Worm (Caenorhabditis elegans): Measurements from ENCODE around the gene irld-4.
A peak's percentile ranks its signal among the peaks of the same experiment; 100 is the strongest.

The irld-4 gene

ce11 chrIV:14622109-14622508 lies 10.8 kb upstream of the irld-4 start (continued):
- TF ChIP-seq skn-1 (tag; optimal IDR thresholded peaks at IDR 0.05) (no peak), aly-2 (tag; optimal IDR thresholded peaks at IDR 0.05) (no peak), efl-3 (GFP tag; optimal IDR thresholded peaks at IDR 0.05) (no peak), sup-37 (GFP tag; optimal IDR thresholded peaks at IDR 0.05) (no peak), snpc-4 (tag; optimal IDR thresholded peaks at IDR 0.05) (no peak), C16A3.4 (tag; optimal IDR thresholded peaks at IDR 0.05) (no peak), sox-4 (tag; optimal IDR thresholded peaks at IDR 0.05) (peak; percentile 47), mab-9 (GFP tag; IDR thresholded peaks at IDR 0.05) (no peak), ceh-82 (tag; optimal IDR thresholded peaks at IDR 0.05) (peak in 1 of 3 experiments; percentile 58), hlh-4 (tag; optimal IDR thresholded peaks at IDR 0.05) (peak; percentile 88), ceh-63 (GFP tag; optimal IDR thresholded peaks at IDR 0.05) (no peak), nhr-12 (tag; optimal IDR thresholded peaks at IDR 0.05) (no peak), nhr-71 (tag; optimal IDR thresholded peaks at IDR 0.05) (peak; percentile 85), pax-3 (tag; optimal IDR thresholded peaks at IDR 0.05) (no peak), ama-1 (optimal IDR thresholded peaks at IDR 0.05) (no peak), pqm-1 (tag; optimal IDR thresholded peaks at IDR 0.05) (no peak), lin-39 (tag; optimal IDR thresholded peaks at IDR 0.05) (no peak), ets-5 (GFP tag; IDR thresholded peaks at IDR 0.05) (no peak), ceh-90 (tag; optimal IDR thresholded peaks at IDR 0.05) (no peak), unc-86 (tag; optimal IDR thresholded peaks at IDR 0.05) (peak; percentile 44), lir-3 (tag; optimal IDR thresholded peaks at IDR 0.05; ENCODE audit: poor library complexity) (no peak), irx-1 (tag; optimal IDR thresholded peaks at IDR 0.05) (no peak), ceh-8 (GFP tag; optimal IDR thresholded peaks at IDR 0.05) (no peak), zag-1 (tag; optimal IDR thresholded peaks at IDR 0.05) (no peak), zip-4 (GFP tag; optimal IDR thresholded peaks at IDR 0.05) (no peak), fos-1 (tag; optimal IDR thresholded peaks at IDR 0.05) (no peak), nhr-19 (GFP tag; conservative IDR thresholded peaks at IDR 0.05) (no peak), blmp-1 (tag; optimal IDR thresholded peaks at IDR 0.05) (no peak), jun-1 (tag; optimal IDR thresholded peaks at IDR 0.05) (peak; percentile 21), mep-1 (tag; optimal IDR thresholded peaks at IDR 0.05) (no peak), lin-35 (GFP tag; optimal IDR thresholded peaks at IDR 0.05) (no peak), fkh-8 (tag; optimal IDR thresholded peaks at IDR 0.05) (peak; percentile 94), unc-30 (tag; optimal IDR thresholded peaks at IDR 0.05) (no peak), rnt-1 (tag; optimal IDR thresholded peaks at IDR 0.05) (no peak), tlp-1 (tag; optimal IDR thresholded peaks at IDR 0.05) (no peak), egl-27 (tag; optimal IDR thresholded peaks at IDR 0.05) (no peak), unc-98 (GFP tag; IDR thresholded peaks at IDR 0.05) (no peak), lin-14 (GFP tag; optimal IDR thresholded peaks at IDR 0.05) (peak; percentile 67), nhr-76 (tag; optimal IDR thresholded peaks at IDR 0.05) (no peak)

ce11 chrIV:14631726-14632125 lies 1.2 kb upstream of the irld-4 start:
- no peak for TF ChIP-seq egl-27 (tag; optimal IDR thresholded peaks at IDR 0.05)
- no peak for TF ChIP-seq F16B12.6 (tag; optimal IDR thresholded peaks at IDR 0.05)
- TF ChIP-seq unc-62 (GFP tag; optimal IDR thresholded peaks at IDR 0.05): no peak
- TF ChIP-seq ceh-88 (GFP tag; IDR thresholded peaks at IDR 0.05): no peak
- TF ChIP-seq tlp-1 (tag; optimal IDR thresholded peaks at IDR 0.05): no peak
- TF ChIP-seq elt-3 (tag; optimal IDR thresholded peaks at IDR 0.05): no peak
- no peak for TF ChIP-seq unc-30 (tag; optimal IDR thresholded peaks at IDR 0.05)
- no peak for TF ChIP-seq ztf-4 (tag; optimal IDR thresholded peaks at IDR 0.05)
- TF ChIP-seq aha-1 (tag; optimal IDR thresholded peaks at IDR 0.05): no peak
- no peak for TF ChIP-seq pag-3 (tag; optimal IDR thresholded peaks at IDR 0.05; ENCODE audit: borderline replicate concordance, insufficient read depth)
- TF ChIP-seq nhr-77 (tag; optimal IDR thresholded peaks at IDR 0.05): no peak
- no peak for TF ChIP-seq nhr-90 (tag; optimal IDR thresholded peaks at IDR 0.05; ENCODE audit: poor library complexity)
- no peak for TF ChIP-seq lin-14 (GFP tag; optimal IDR thresholded peaks at IDR 0.05)

All from whole organism, L1 larva.